Fruit fly (Drosophila melanogaster): Measurements from ENCODE around the gene Ptth.

DNA sequence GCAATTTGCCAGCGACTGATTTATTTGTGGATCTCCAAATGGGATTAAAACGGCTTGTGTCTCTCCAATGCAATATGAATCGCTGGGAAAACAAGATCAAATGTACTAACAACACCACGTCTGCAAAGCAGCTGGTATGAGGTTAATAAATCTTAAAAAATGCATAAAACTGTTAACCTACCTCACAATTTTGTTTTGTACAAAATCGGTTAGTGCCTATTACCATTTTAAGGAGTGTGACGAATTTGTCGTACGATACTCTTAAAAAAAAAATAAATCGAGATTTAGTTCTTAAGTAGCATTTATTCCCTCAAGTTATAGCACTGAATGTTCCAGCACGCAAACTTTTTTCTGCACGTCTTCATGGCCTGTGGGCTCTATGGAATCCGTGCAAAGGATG lies 47.6 kb upstream of the Ptth start, which contains the start of gene lectin-21Ca:
- no peak for TF ChIP-seq CTCF (optimal IDR thresholded peaks at IDR 0.05)
- TF ChIP-seq CG8478 (optimal IDR thresholded peaks at IDR 0.05), result no peak

Measured in S2 (cell line).